Fruit fly (Drosophila melanogaster) whole organism, prepupa: ENCODE measurements around the gene Liprin-beta.

Experiments used
- Blimp-1 ChIP-seq: fragments of 200-800 bp; sonication (Bioruptor generic); optimal IDR thresholded peaks from 3 replicates; lab custom pipeline; 2017; ENCODE audit warnings: missing biosample characterization, missing genetic modification characterization, mild to moderate bottlenecking, moderate library complexity, missing genetic modification reagents
- CG10631 ChIP-seq: fragments of 200-800 bp; sonication (Bioruptor generic); optimal IDR thresholded peaks from 2 replicates; lab custom pipeline; 2016; ENCODE audit warnings: missing biosample characterization, missing genetic modification characterization
- CG10669 ChIP-seq: fragments of 200-800 bp; sonication (Bioruptor generic); optimal IDR thresholded peaks from 3 replicates; lab custom pipeline; 2018; ENCODE audit warnings: missing biosample characterization, mild to moderate bottlenecking, missing genetic modification characterization, moderate library complexity
- CG11294 ChIP-seq: fragments of 200-800 bp; sonication (Bioruptor generic); IDR thresholded peaks from 2 replicates; pipeline ENCODE4 v1.3.6; 2022; ENCODE audit warnings: missing biosample characterization, missing genetic modification characterization
- CG11762 ChIP-seq: fragments of 200-800 bp; sonication (Bioruptor generic); optimal IDR thresholded peaks from 3 replicates; lab custom pipeline; 2016; ENCODE audit warnings: missing biosample characterization, missing genetic modification characterization; ENCODE audit not compliant: insufficient read depth
- CG11902 ChIP-seq: fragments of 200-800 bp; sonication (Bioruptor generic); optimal IDR thresholded peaks from 3 replicates; lab custom pipeline; 2016; ENCODE audit warnings: missing biosample characterization, missing genetic modification characterization
- CG15336 ChIP-seq: fragments of 200-800 bp; sonication (Bioruptor generic); IDR thresholded peaks from 2 replicates; pipeline ENCODE4 v1.3.6; 2022; ENCODE audit warnings: missing biosample characterization, missing genetic modification characterization
- CG1621 ChIP-seq: fragments of 200-800 bp; sonication (Bioruptor generic); optimal IDR thresholded peaks from 3 replicates; lab custom pipeline; 2018; ENCODE audit warnings: missing biosample characterization, mild to moderate bottlenecking, missing genetic modification characterization
- CG16779 ChIP-seq: fragments of 200-800 bp; sonication (Bioruptor generic); optimal IDR thresholded peaks from 3 replicates; lab custom pipeline; 2017; ENCODE audit warnings: missing biosample characterization, mild to moderate bottlenecking, missing genetic modification characterization
- CG32006 ChIP-seq: fragments of 200-800 bp; sonication (Bioruptor generic); optimal IDR thresholded peaks from 3 replicates; lab custom pipeline; 2017; ENCODE audit warnings: missing biosample characterization, mild to moderate bottlenecking, missing genetic modification characterization
- CG3919 ChIP-seq: fragments of 200-800 bp; sonication (Bioruptor generic); optimal IDR thresholded peaks from 3 replicates; lab custom pipeline; 2016; ENCODE audit warnings: missing biosample characterization, missing genetic modification characterization
- CG4318 ChIP-seq: fragments of 200-800 bp; sonication (Bioruptor generic); optimal IDR thresholded peaks from 3 replicates; lab custom pipeline; 2017; ENCODE audit warnings: missing biosample characterization, mild to moderate bottlenecking, missing genetic modification characterization
- CG6163 ChIP-seq: fragments of 200-800 bp; sonication (Bioruptor generic); IDR thresholded peaks from 3 replicates; pipeline ENCODE4 v1.3.6; 2022; ENCODE audit warnings: missing biosample characterization, missing genetic modification characterization
- CG6276 ChIP-seq: fragments of 200-800 bp; sonication (Bioruptor generic); optimal IDR thresholded peaks from 2 replicates; lab custom pipeline; 2017; ENCODE audit warnings: missing biosample characterization, mild to moderate bottlenecking, missing genetic modification characterization
- CG7368 ChIP-seq: fragments of 200-800 bp; sonication (Bioruptor generic); optimal IDR thresholded peaks from 3 replicates; lab custom pipeline; 2016; ENCODE audit warnings: missing biosample characterization, missing genetic modification characterization
- CG8119 ChIP-seq: fragments of 200-800 bp; sonication (Bioruptor generic); IDR thresholded peaks from 3 replicates; pipeline ENCODE4 v1.3.6; 2022; ENCODE audit warnings: missing biosample characterization, missing genetic modification characterization
- CG8319 ChIP-seq: fragments of 200-800 bp; sonication (Bioruptor generic); optimal IDR thresholded peaks from 3 replicates; lab custom pipeline; 2016; ENCODE audit warnings: missing biosample characterization, missing genetic modification characterization
- CG9139 ChIP-seq: fragments of 200-800 bp; sonication (Bioruptor generic); optimal IDR thresholded peaks from 3 replicates; lab custom pipeline; 2017; ENCODE audit warnings: missing biosample characterization, mild to moderate bottlenecking, missing genetic modification characterization
- Eip75B ChIP-seq: fragments of 200-800 bp; sonication (Bioruptor generic); optimal IDR thresholded peaks from 3 replicates; lab custom pipeline; 2016; ENCODE audit warnings: missing biosample characterization, missing genetic modification characterization
- Eip78C ChIP-seq: fragments of 200-800 bp; sonication (Bioruptor generic); peaks from one replicate; lab custom pipeline; 2016; ENCODE audit warnings: missing biosample characterization, missing genetic modification characterization
- Ets21C ChIP-seq: fragments of 200-800 bp; sonication (Bioruptor generic); optimal IDR thresholded peaks from 3 replicates; lab custom pipeline; 2016; ENCODE audit warnings: missing biosample characterization, missing genetic modification characterization
- Ets96B ChIP-seq: fragments of 200-800 bp; optimal IDR thresholded peaks from 2 replicates; lab custom pipeline; 2019; ENCODE audit warnings: missing biosample characterization, mild to moderate bottlenecking, missing genetic modification characterization, moderate library complexity
- Gug ChIP-seq: fragments of 200-800 bp; sonication (Bioruptor generic); IDR thresholded peaks from 2 replicates; pipeline ENCODE4 v1.3.6; 2022; ENCODE audit warnings: missing biosample characterization, missing genetic modification characterization
- Hr39 ChIP-seq: fragments of 200-800 bp; sonication (Bioruptor generic); optimal IDR thresholded peaks from 2 replicates; lab custom pipeline; 2016; ENCODE audit warnings: missing biosample characterization, missing genetic modification characterization
- Hr4 ChIP-seq: fragments of 200-800 bp; sonication (Bioruptor generic); optimal IDR thresholded peaks from 3 replicates; lab custom pipeline; 2016; ENCODE audit warnings: missing biosample characterization, missing genetic modification characterization
- Lpt ChIP-seq: fragments of 200-800 bp; sonication (Bioruptor generic); optimal IDR thresholded peaks from 3 replicates; lab custom pipeline; 2016; ENCODE audit warnings: missing biosample characterization, missing genetic modification characterization
- Met ChIP-seq: fragments of 200-800 bp; sonication (Bioruptor generic); optimal IDR thresholded peaks from 3 replicates; lab custom pipeline; 2016; ENCODE audit warnings: missing biosample characterization, missing genetic modification characterization
- Sox102F ChIP-seq: fragments of 200-800 bp; sonication (Bioruptor generic); optimal IDR thresholded peaks from 2 replicates; lab custom pipeline; 2016; ENCODE audit warnings: missing biosample characterization, mild to moderate bottlenecking, missing genetic modification characterization
- achi ChIP-seq: fragments of 200-800 bp; sonication (Bioruptor generic); optimal IDR thresholded peaks from 3 replicates; lab custom pipeline; 2016; ENCODE audit warnings: missing biosample characterization, missing genetic modification characterization
- acj6 ChIP-seq: fragments of 200-800 bp; sonication (Bioruptor generic); optimal IDR thresholded peaks from 3 replicates; lab custom pipeline; 2016; ENCODE audit warnings: missing biosample characterization, missing genetic modification characterization
- dsx ChIP-seq: fragments of 200-800 bp; optimal IDR thresholded peaks from 3 replicates; lab custom pipeline; 2019; ENCODE audit warnings: missing biosample characterization, mild to moderate bottlenecking, missing genetic modification characterization, moderate library complexity; ENCODE audit not compliant: poor library complexity, severe bottlenecking
- esn ChIP-seq: fragments of 200-800 bp; sonication (Bioruptor generic); optimal IDR thresholded peaks from 2 replicates; lab custom pipeline; 2016; ENCODE audit warnings: missing biosample characterization, mild to moderate bottlenecking, missing genetic modification characterization, moderate library complexity
- fd59A ChIP-seq: fragments of 200-800 bp; sonication (Bioruptor generic); optimal IDR thresholded peaks from 2 replicates; lab custom pipeline; 2017; ENCODE audit warnings: missing biosample characterization, mild to moderate bottlenecking, missing genetic modification characterization, missing genetic modification reagents
- fd85E ChIP-seq: fragments of 200-800 bp; sonication (Bioruptor generic); optimal IDR thresholded peaks from 3 replicates; lab custom pipeline; 2016; ENCODE audit warnings: missing biosample characterization, missing genetic modification characterization
- fkh ChIP-seq: fragments of 200-800 bp; sonication (Bioruptor generic); optimal IDR thresholded peaks from 3 replicates; lab custom pipeline; 2017; ENCODE audit warnings: missing biosample characterization, mild to moderate bottlenecking, missing genetic modification characterization, moderate library complexity
- lz ChIP-seq: fragments of 200-800 bp; sonication (Bioruptor generic); optimal IDR thresholded peaks from 3 replicates; lab custom pipeline; 2016; ENCODE audit warnings: missing biosample characterization, missing genetic modification characterization
- net ChIP-seq: fragments of 200-800 bp; sonication (Bioruptor generic); optimal IDR thresholded peaks from 3 replicates; lab custom pipeline; 2016; ENCODE audit warnings: missing biosample characterization, missing genetic modification characterization
- pdm3 ChIP-seq: fragments of 200-800 bp; sonication (Bioruptor generic); optimal IDR thresholded peaks from 3 replicates; lab custom pipeline; 2016; ENCODE audit warnings: missing biosample characterization, missing genetic modification characterization
- salr ChIP-seq, 2 experiments: fragments of 200-800 bp; sonication (Bioruptor generic); optimal IDR thresholded peaks; 3 replicates each; lab custom pipeline; 2016 to 2018; ENCODE audit warnings: missing biosample characterization in 2 of 2, missing genetic modification characterization in 2 of 2, mild to moderate bottlenecking in 1 of 2
- spab ChIP-seq: fragments of 200-800 bp; sonication (Bioruptor generic); optimal IDR thresholded peaks from 2 replicates; lab custom pipeline; 2017; ENCODE audit warnings: missing biosample characterization, mild to moderate bottlenecking, missing genetic modification characterization, missing genetic modification reagents
- ss ChIP-seq, 2 experiments: fragments of 200-800 bp; sonication (Bioruptor generic); optimal IDR thresholded peaks; 2 replicates in 1 of 2; 3 replicates in 1 of 2; lab custom pipeline; 2017 to 2018; ENCODE audit warnings: mild to moderate bottlenecking in 2 of 2, missing biosample characterization in 2 of 2, missing genetic modification characterization in 2 of 2, moderate library complexity in 1 of 2
- topi ChIP-seq: fragments of 200-800 bp; sonication (Bioruptor generic); optimal IDR thresholded peaks from 3 replicates; lab custom pipeline; 2016; ENCODE audit warnings: missing biosample characterization, missing genetic modification characterization
- vri ChIP-seq: fragments of 200-800 bp; sonication (Bioruptor generic); optimal IDR thresholded peaks from 3 replicates; lab custom pipeline; 2016; ENCODE audit warnings: missing biosample characterization, mild to moderate bottlenecking, missing genetic modification characterization

The Liprin-beta gene

DNA sequence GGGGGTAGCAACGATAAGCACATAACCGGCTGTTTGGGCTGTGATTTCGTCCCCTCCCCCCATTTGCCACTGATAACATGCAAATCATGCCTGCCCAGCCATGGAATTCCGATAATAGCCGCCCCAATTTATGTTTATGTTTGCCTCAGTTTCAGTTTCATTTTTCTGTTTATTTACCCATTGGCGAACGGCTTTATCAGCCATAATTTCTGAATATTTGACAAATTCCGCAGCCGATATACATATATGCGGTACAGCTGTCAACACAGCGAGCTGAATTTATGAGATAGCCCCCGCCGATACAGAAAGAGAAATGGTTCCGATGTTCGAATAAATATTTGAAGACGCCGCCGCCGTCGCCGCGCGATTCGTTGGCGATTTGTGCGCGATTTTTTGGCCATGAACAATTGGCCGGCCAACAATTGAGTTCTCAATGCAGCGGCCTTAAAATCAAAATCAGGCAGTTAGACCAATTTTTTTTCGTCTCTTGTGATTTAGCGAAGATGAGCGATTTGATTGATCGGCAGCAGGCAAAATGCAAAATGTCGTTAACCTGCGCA is 23.8 kb upstream of the Liprin-beta start:
- TF ChIP-seq fkh (GFP tag; lab: Kevin White, UChicago) (peak; percentile 63), achi (GFP tag; lab: Kevin White, UChicago) (no peak), fd59A (no peak), Lpt (GFP tag; lab: Kevin White, UChicago) (no peak)

DNA sequence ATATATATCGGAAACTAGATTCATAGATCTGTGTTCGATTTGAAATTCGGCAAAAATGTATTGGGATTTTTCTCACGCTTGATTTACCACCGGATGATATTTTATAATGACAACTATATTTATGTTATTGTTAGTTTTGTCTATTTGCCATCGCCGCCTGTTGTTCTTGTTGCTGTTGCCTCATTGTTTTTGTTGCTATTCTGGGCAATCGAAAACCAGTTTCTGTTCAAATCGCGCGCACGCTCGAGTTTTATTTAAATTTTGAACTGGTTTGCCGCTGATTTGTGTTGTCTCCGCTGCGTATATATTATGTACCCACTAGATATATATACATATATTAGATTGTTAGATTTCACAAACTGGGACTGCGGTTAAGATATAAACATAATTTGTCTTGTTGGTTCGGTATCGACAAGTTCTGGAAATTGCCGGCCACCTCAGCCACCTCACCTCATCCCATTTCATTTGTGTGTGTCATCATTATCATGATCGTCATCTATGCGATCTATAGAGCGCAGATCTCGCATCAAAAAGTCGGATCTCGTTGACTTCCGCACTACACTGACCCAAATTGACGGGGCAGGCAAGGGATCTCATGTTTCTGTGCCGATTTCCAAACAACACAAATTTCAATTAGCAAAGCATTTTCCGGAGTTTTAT is 22.2 kb upstream of the Liprin-beta start:
- no peak for TF ChIP-seq Gug (GFP tag; lab: Robert Waterston, UW)
- peak; percentile 26 for TF ChIP-seq Eip78C
- no peak for TF ChIP-seq CG10631 (GFP tag; lab: Kevin White, UChicago)
- TF ChIP-seq fkh (GFP tag; lab: Kevin White, UChicago), result peak; percentile 25
- TF ChIP-seq vri, result no peak
- TF ChIP-seq CG10669 (GFP tag; lab: Kevin White, UChicago), result no peak

DNA sequence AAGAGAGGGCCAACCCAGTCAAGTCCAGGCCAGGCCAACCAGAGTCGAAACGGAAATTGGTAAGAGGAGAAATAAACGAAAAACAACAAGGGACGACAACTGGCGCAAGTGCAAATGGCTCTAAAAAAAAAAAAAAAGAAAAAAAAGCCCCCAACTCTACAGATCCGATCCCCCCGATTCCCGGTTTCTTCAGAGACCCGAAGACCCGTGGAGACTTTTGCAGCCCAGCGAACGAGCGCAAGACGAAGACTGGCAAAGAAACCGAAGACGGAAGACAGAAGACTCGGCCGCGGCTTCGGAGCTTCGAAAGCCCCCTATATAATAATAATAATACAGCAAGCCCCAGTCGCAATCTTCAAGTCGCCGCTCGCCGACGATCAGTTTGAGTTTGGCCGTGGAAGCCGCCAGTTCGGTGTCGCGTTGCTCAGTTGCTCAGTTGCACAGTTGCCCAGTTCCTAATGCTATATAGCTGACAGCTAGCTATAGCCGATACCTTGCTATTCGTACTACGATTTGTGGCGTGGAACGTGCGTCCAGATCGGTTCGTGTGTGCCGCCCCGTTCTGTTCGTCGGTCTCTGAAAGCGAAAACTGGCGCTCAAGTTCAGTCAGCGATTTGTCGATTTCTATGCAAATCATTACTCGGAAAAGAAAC is 18.6 kb upstream of the Liprin-beta start:
- TF ChIP-seq Blimp-1, result peak; percentile 32
- peak in 1 of 2 experiments; percentile 14 for TF ChIP-seq salr (GFP tag; optimal IDR thresholded peaks at IDR 0.05; lab: Kevin White, UChicago)
- no peak for TF ChIP-seq CG6276 (GFP tag; lab: Kevin White, UChicago)
- peak; percentile 40 for TF ChIP-seq dsx
- peak; percentile 72 for TF ChIP-seq spab (GFP tag; lab: Kevin White, UChicago)
- TF ChIP-seq Eip78C, result peak; percentile 88
- no peak for TF ChIP-seq Hr4 (GFP tag; lab: Kevin White, UChicago)
- TF ChIP-seq ss (GFP tag; optimal IDR thresholded peaks at IDR 0.05; lab: Kevin White, UChicago), result peak; percentile 88 to 89
- no peak for TF ChIP-seq Ets21C
- peak; percentile 88 for TF ChIP-seq CG9139 (GFP tag; lab: Kevin White, UChicago)
- peak; percentile 39 for TF ChIP-seq pdm3 (GFP tag; lab: Kevin White, UChicago)
- no peak for TF ChIP-seq CG8319 (GFP tag; lab: Kevin White, UChicago)
- TF ChIP-seq CG11762 (GFP tag; lab: Kevin White, UChicago), result peak; percentile 51
- peak; percentile 49 for TF ChIP-seq fd85E (GFP tag; lab: Kevin White, UChicago)
- peak; percentile 48 for TF ChIP-seq CG1621 (tag; lab: Kevin White, UChicago)
- peak; percentile 46 for TF ChIP-seq CG10669 (GFP tag; lab: Kevin White, UChicago)
- TF ChIP-seq Eip75B (GFP tag; lab: Kevin White, UChicago), result peak; percentile 14
- TF ChIP-seq CG11902 (GFP tag; lab: Kevin White, UChicago), result no peak
- no peak for TF ChIP-seq lz (GFP tag; lab: Kevin White, UChicago)
- TF ChIP-seq CG8119 (GFP tag; lab: Robert Waterston, UW), result peak; percentile 62; the same call in 2 of the 3 replicates
- peak; percentile 72 for TF ChIP-seq net (GFP tag; lab: Kevin White, UChicago)
- peak; percentile 56 for TF ChIP-seq esn (GFP tag; lab: Kevin White, UChicago)
- TF ChIP-seq Ets96B (tag; lab: Kevin White, UChicago), result peak; percentile 32
- TF ChIP-seq Met (GFP tag; lab: Kevin White, UChicago), result peak; percentile 20
- peak; percentile 72 for TF ChIP-seq Sox102F (GFP tag; lab: Kevin White, UChicago)
- TF ChIP-seq CG4318 (GFP tag; lab: Kevin White, UChicago), result no peak
- TF ChIP-seq Hr39 (GFP tag; lab: Kevin White, UChicago), result no peak
- no peak for TF ChIP-seq Gug (GFP tag; lab: Robert Waterston, UW)
- TF ChIP-seq CG11294 (GFP tag; lab: Robert Waterston, UW), result no peak
- TF ChIP-seq CG15336 (GFP tag; lab: Robert Waterston, UW), result peak; percentile 67
- peak; percentile 33 for TF ChIP-seq achi (GFP tag; lab: Kevin White, UChicago)
- TF ChIP-seq fd59A, result peak; percentile 10
- TF ChIP-seq CG32006 (GFP tag; lab: Kevin White, UChicago), result no peak
- TF ChIP-seq Lpt (GFP tag; lab: Kevin White, UChicago), result peak; percentile 55
- peak; percentile 93 for TF ChIP-seq CG6163 (GFP tag; lab: Robert Waterston, UW)
- TF ChIP-seq CG3919 (GFP tag; lab: Kevin White, UChicago), result peak; percentile 59
- TF ChIP-seq CG16779 (tag; lab: Kevin White, UChicago), result peak; percentile 5
- TF ChIP-seq vri, result peak; percentile 75
- TF ChIP-seq acj6, result peak; percentile 9
- TF ChIP-seq CG7368 (GFP tag; lab: Kevin White, UChicago), result peak; percentile 57
- TF ChIP-seq CG10631 (GFP tag; lab: Kevin White, UChicago), result no peak
- peak; percentile 31 for TF ChIP-seq topi (GFP tag; lab: Kevin White, UChicago)
